Worm (Caenorhabditis elegans): ENCODE data around the gene T15B7.15.

Gene T15B7.15

DNA sequence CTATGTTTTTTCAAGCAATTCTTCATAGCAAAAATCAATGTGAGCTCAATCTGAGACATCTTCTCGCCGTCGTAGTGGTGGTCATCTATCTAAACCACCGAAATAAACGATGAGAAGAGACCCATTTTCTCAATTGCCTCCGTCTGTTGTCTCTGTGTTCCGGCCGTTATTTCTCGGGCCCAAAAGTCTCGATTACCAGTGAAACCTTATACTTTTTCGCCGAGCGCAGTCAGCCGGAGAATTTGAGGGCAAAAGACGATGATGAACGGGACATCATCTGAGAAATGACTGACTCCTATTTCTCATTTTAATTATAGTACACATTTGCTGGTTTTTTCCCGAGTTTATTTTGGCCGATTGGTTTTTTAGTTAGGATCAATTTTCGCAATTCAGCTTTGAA is 37.3 kb upstream of the T15B7.15 start:
- TF ChIP-seq unc-42 (tag; optimal IDR thresholded peaks at IDR 0.05), result no peak
- TF ChIP-seq T23F11.4 (GFP tag; optimal IDR thresholded peaks at IDR 0.05), result no peak
- TF ChIP-seq ceh-19 (GFP tag; optimal IDR thresholded peaks at IDR 0.05), result no peak
- peak; percentile 81 for TF ChIP-seq ceh-34 (tag; optimal IDR thresholded peaks at IDR 0.05)
- no peak for TF ChIP-seq zip-5 (tag; optimal IDR thresholded peaks at IDR 0.05)

DNA sequence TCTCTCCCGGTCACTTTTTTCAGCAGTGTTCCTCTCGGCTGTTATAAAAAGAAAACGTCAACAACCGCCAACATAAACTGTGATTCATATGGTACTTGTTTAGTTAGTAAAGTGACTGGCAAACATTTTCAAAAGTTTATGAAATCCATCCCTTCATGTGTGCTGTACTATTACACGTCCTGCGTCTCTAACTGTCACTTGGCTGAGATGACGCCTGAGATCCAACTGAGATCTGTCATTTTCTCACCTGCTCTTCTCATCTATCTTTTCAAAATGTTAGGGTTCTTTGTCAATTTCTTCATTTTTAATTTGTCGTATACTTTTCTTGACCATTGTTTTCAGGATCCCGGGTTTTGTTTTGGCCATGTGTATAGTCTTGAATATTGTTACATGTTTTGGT is 36.3 kb upstream of the T15B7.15 start:
- TF ChIP-seq ceh-45 (GFP tag; IDR thresholded peaks at IDR 0.05) (no peak), lin-11 (tag; optimal IDR thresholded peaks at IDR 0.05) (no peak), gmeb-2 (tag; optimal IDR thresholded peaks at IDR 0.05) (no peak), zip-5 (tag; optimal IDR thresholded peaks at IDR 0.05) (no peak), elt-2 (tag; optimal IDR thresholded peaks at IDR 0.05) (no peak), unc-55 (GFP tag; optimal IDR thresholded peaks at IDR 0.05) (peak; percentile 88)

DNA sequence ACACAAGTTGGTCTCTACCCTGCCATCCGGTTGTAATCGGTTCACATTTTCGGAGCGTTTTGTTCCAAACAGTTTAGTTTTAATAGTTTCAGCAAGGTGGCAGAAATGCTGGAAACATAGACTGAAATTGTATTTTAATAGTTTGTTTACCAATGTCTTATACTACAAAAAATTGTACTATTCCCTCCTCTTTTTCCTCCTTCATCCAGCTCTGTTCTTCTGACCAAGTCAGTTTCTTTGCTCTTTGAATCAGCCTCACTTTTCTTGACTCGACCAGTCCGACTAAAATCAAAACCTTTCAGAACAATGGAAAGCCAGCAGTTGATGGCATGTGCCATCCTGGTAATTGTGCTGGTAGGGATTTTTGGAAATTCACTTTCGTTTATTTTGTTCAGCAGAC is 31.5 kb upstream of the T15B7.15 start, which contains the start of gene frpr-18:
Gene frpr-18 (plus strand): TSS at position 301 of the 400 bp plus-strand sequence.
- TF ChIP-seq ceh-31 (tag; optimal IDR thresholded peaks at IDR 0.05) (no peak), unc-3 (GFP tag; conservative IDR thresholded peaks at IDR 0.05) (no peak), unc-3 (tag; optimal IDR thresholded peaks at IDR 0.05) (no peak), hlh-13 (GFP tag; optimal IDR thresholded peaks at IDR 0.05) (no peak), tbx-2 (tag; optimal IDR thresholded peaks at IDR 0.05) (no peak), ceh-18 (tag; optimal IDR thresholded peaks at IDR 0.05) (no peak), T23F11.4 (GFP tag; optimal IDR thresholded peaks at IDR 0.05) (no peak), ref-2 (tag; optimal IDR thresholded peaks at IDR 0.05) (no peak), ceh-9 (tag; optimal IDR thresholded peaks at IDR 0.05) (no peak), dve-1 (tag; optimal IDR thresholded peaks at IDR 0.05) (no peak), nfya-1 (tag; optimal IDR thresholded peaks at IDR 0.05) (no peak), gmeb-2 (tag; optimal IDR thresholded peaks at IDR 0.05) (no peak), ama-1 (optimal IDR thresholded peaks at IDR 0.05) (no peak), dmd-4 (tag; optimal IDR thresholded peaks at IDR 0.05; ENCODE audit: borderline replicate concordance) (no peak), pha-2 (tag; optimal IDR thresholded peaks at IDR 0.05) (no peak), zip-5 (tag; optimal IDR thresholded peaks at IDR 0.05) (no peak), hlh-8 (tag; optimal IDR thresholded peaks at IDR 0.05) (no peak)

DNA sequence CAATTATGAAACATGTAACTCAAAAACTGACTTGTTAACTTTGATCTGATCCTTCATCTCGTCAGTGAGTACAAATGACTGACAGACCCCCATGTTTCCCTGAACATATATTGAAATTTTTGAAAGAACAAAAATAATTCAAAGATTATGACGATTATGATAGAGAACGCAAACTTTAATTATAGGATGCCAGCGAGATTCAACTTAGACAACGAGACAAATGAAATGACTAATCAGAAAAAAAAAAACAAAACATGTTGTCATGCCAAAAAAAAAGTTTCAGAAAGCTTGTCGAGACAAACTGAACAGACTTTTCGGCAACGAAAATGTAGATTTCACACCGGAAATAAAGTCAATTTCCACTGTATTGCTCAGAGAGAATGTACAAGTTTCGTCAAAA is 16.2 kb upstream of the T15B7.15 start, which contains the start of gene gpa-10:
Gene gpa-10 (minus strand): TSS at position 101 of the 400 bp plus-strand sequence.
- no peak for TF ChIP-seq ttx-3 (tag; optimal IDR thresholded peaks at IDR 0.05)
- no peak for TF ChIP-seq lim-6 (tag; optimal IDR thresholded peaks at IDR 0.05)
- TF ChIP-seq ceh-18 (tag; optimal IDR thresholded peaks at IDR 0.05), result no peak
- TF ChIP-seq ceh-9 (tag; optimal IDR thresholded peaks at IDR 0.05), result no peak
- no peak for TF ChIP-seq ceh-48 (tag; optimal IDR thresholded peaks at IDR 0.05)
- no peak for TF ChIP-seq unc-3 (GFP tag; conservative IDR thresholded peaks at IDR 0.05)
- no peak for TF ChIP-seq unc-3 (tag; optimal IDR thresholded peaks at IDR 0.05)
- no peak for TF ChIP-seq hlh-15 (tag; optimal IDR thresholded peaks at IDR 0.05)
- no peak for TF ChIP-seq pax-1 (tag; optimal IDR thresholded peaks at IDR 0.05)
- TF ChIP-seq fkh-10 (GFP tag; optimal IDR thresholded peaks at IDR 0.05), result no peak
- TF ChIP-seq sox-2 (GFP tag; IDR thresholded peaks at IDR 0.05), result no peak
- no peak for TF ChIP-seq pag-3 (tag; optimal IDR thresholded peaks at IDR 0.05; ENCODE audit: borderline replicate concordance)
- no peak for TF ChIP-seq C08G9.2 (tag; optimal IDR thresholded peaks at IDR 0.05)
- TF ChIP-seq ceh-34 (tag; optimal IDR thresholded peaks at IDR 0.05), result no peak
- TF ChIP-seq ets-4 (tag; optimal IDR thresholded peaks at IDR 0.05), result no peak
- TF ChIP-seq pqm-1 (tag; optimal IDR thresholded peaks at IDR 0.05), result no peak
- TF ChIP-seq nfya-1 (tag; optimal IDR thresholded peaks at IDR 0.05), result no peak
- TF ChIP-seq nhr-232 (tag; optimal IDR thresholded peaks at IDR 0.05), result no peak
- no peak for TF ChIP-seq pha-2 (tag; optimal IDR thresholded peaks at IDR 0.05)

DNA sequence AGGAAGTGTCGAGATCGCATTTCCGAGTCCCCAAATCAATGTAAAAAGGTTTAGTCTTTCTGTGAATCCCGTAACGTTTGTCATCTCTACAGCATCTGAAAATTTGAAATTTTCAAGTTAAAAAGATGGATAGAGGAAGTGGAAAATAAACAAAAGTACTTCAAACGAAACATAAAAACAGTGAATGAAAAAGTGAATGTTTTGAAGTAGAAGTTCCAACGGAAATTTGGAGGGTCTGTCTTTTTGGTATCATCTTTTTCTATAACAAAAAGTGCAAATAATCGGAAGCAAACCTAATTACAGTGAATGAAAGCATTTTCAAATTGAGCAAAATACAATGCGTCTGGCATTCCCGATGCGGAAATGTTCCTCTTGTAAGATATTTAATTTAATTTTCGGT is 8.0 kb upstream of the T15B7.15 start, which contains the start of gene lgc-54:
Gene lgc-54 (minus strand): TSS at position 101 of the 400 bp plus-strand sequence.
- TF ChIP-seq sox-4 (tag; optimal IDR thresholded peaks at IDR 0.05) (no peak), npax-4 (tag; optimal IDR thresholded peaks at IDR 0.05) (no peak), nhr-232 (tag; optimal IDR thresholded peaks at IDR 0.05) (no peak), pag-3 (tag; optimal IDR thresholded peaks at IDR 0.05; ENCODE audit: borderline replicate concordance) (no peak), ceh-19 (GFP tag; optimal IDR thresholded peaks at IDR 0.05) (no peak), ceh-2 (tag; optimal IDR thresholded peaks at IDR 0.05) (no peak), pha-4 (tag; optimal IDR thresholded peaks at IDR 0.05) (no peak)

All from whole organism, late embryonic.